Worm (Caenorhabditis elegans) whole organism, L1 larva: Measurements from ENCODE around the gene C46C2.7.
A peak's percentile ranks its signal among the peaks of the same experiment; 100 is the strongest.

Experiments
- C16A3.4 ChIP-seq: fragments of 150-350 bp; optimal IDR thresholded peaks from 2 replicates; lab custom pipeline; 2014; ENCODE audit warnings: missing biosample characterization, missing genetic modification characterization
- Y116A8C.19 ChIP-seq: sonication (generic microtip); optimal IDR thresholded peaks from 2 replicates; lab custom pipeline; 2016; ENCODE audit warnings: missing compliant biosample characterization, missing genetic modification characterization, borderline replicate concordance
- ceh-63 ChIP-seq: fragments of 200-800 bp; sonication (Bioruptor generic); optimal IDR thresholded peaks from 2 replicates; lab custom pipeline; 2018; ENCODE audit warnings: mild to moderate bottlenecking, missing genetic modification characterization, missing compliant biosample characterization
- ceh-8 ChIP-seq: fragments of 200-800 bp; sonication (Bioruptor generic); optimal IDR thresholded peaks from 2 replicates; lab custom pipeline; 2018; ENCODE audit warnings: mild to moderate bottlenecking, missing genetic modification characterization, moderate library complexity, missing compliant biosample characterization
- ceh-88 ChIP-seq: fragments of 200-800 bp; sonication (Bioruptor generic); IDR thresholded peaks from 2 replicates; pipeline ENCODE4 v1.3.6; 2022; ENCODE audit warnings: missing genetic modification characterization, missing compliant biosample characterization
- egl-27 ChIP-seq, 2 experiments: fragments of 150-350 bp in 1 of 2; sonication (generic microtip); optimal IDR thresholded peaks; 3 replicates each; lab custom pipeline; 2017 to 2018; ENCODE audit warnings: missing biosample characterization in 2 of 2, missing genetic modification characterization in 2 of 2, missing genetic modification reagents in 2 of 2
- elt-3 ChIP-seq, 6 experiments: fragments of 150-350 bp in 1 of 6; sonication (generic microtip); optimal IDR thresholded peaks; 2 replicates each; lab custom pipeline; 2017 to 2018; ENCODE audit warnings: missing biosample characterization in 6 of 6, missing genetic modification characterization in 6 of 6, inconsistent platforms in 1 of 6
- ets-5 ChIP-seq: fragments of 200-800 bp; sonication (Bioruptor generic); IDR thresholded peaks from 2 replicates; pipeline ENCODE4 v1.3.6; 2022; ENCODE audit warnings: missing genetic modification characterization, missing compliant biosample characterization
- fkh-10 ChIP-seq: sonication (generic microtip); optimal IDR thresholded peaks from 2 replicates; lab custom pipeline; 2017; ENCODE audit warnings: missing biosample characterization, missing genetic modification reagents, missing genetic modification characterization
- fkh-4 ChIP-seq: sonication (generic microtip); optimal IDR thresholded peaks from 2 replicates; lab custom pipeline; 2016; ENCODE audit warnings: missing compliant biosample characterization, missing genetic modification characterization, borderline replicate concordance
- grh-1 ChIP-seq: fragments of 200-800 bp; sonication (Bioruptor generic); IDR thresholded peaks from 2 replicates; pipeline ENCODE4 v1.3.6; 2022; ENCODE audit warnings: missing genetic modification reagents, missing genetic modification characterization, missing compliant biosample characterization
- hlh-17 ChIP-seq: fragments of 200-800 bp; sonication (Bioruptor generic); optimal IDR thresholded peaks from 2 replicates; lab custom pipeline; 2018; ENCODE audit warnings: missing genetic modification characterization, mild to moderate bottlenecking, missing compliant biosample characterization, moderate library complexity, borderline replicate concordance
- hlh-4 ChIP-seq: sonication (generic microtip); optimal IDR thresholded peaks from 2 replicates; lab custom pipeline; 2016; ENCODE audit warnings: mild to moderate bottlenecking, missing genetic modification characterization, missing compliant biosample characterization
- hpl-2 ChIP-seq: fragments of 150-350 bp; optimal IDR thresholded peaks from 2 replicates; lab custom pipeline; 2014; ENCODE audit warnings: missing biosample characterization, missing genetic modification reagents, missing genetic modification characterization
- irx-1 ChIP-seq: sonication (generic microtip); optimal IDR thresholded peaks from 2 replicates; lab custom pipeline; 2016; ENCODE audit warnings: missing genetic modification characterization, missing compliant biosample characterization
- jun-1 ChIP-seq: fragments of 150-350 bp; optimal IDR thresholded peaks from 2 replicates; lab custom pipeline; 2014; ENCODE audit warnings: missing biosample characterization, missing genetic modification reagents, missing genetic modification characterization
- lin-15B ChIP-seq: fragments of 150-350 bp; sonication (generic microtip); optimal IDR thresholded peaks from 3 replicates; lab custom pipeline; 2014; ENCODE audit warnings: missing biosample characterization, missing genetic modification characterization
- lin-39 ChIP-seq: fragments of 150-350 bp; optimal IDR thresholded peaks from 2 replicates; lab custom pipeline; 2014; ENCODE audit warnings: missing biosample characterization, missing genetic modification reagents, missing genetic modification characterization
- lir-3 ChIP-seq: sonication (generic microtip); optimal IDR thresholded peaks from 2 replicates; lab custom pipeline; 2016; ENCODE audit warnings: mild to moderate bottlenecking, missing genetic modification characterization, moderate library complexity, missing compliant biosample characterization; ENCODE audit not compliant: poor library complexity
- lsy-2 ChIP-seq, 2 experiments: fragments of 150-350 bp; optimal IDR thresholded peaks; 2 replicates each; lab custom pipeline; 2014; ENCODE audit warnings: missing biosample characterization in 2 of 2, missing genetic modification characterization in 2 of 2
- mab-9 ChIP-seq: fragments of 200-800 bp; sonication (Bioruptor generic); IDR thresholded peaks from 2 replicates; pipeline ENCODE4 v1.3.6; 2022; ENCODE audit warnings: missing genetic modification reagents, missing genetic modification characterization, missing compliant biosample characterization
- mef-2 ChIP-seq: fragments of 150-350 bp; optimal IDR thresholded peaks from 2 replicates; lab custom pipeline; 2014; ENCODE audit warnings: missing biosample characterization, missing genetic modification characterization
- nhr-11 ChIP-seq: fragments of 150-350 bp; optimal IDR thresholded peaks from 2 replicates; lab custom pipeline; 2014; ENCODE audit warnings: missing biosample characterization, missing genetic modification characterization
- nhr-19 ChIP-seq: fragments of 200-800 bp; sonication (Bioruptor generic); conservative IDR thresholded peaks from 2 replicates; pipeline ENCODE4 v1.3.6; 2022; ENCODE audit warnings: missing genetic modification characterization, missing compliant biosample characterization
- nhr-71 ChIP-seq: sonication (generic microtip); optimal IDR thresholded peaks from 2 replicates; lab custom pipeline; 2016; ENCODE audit warnings: mild to moderate bottlenecking, missing genetic modification characterization, moderate library complexity, missing compliant biosample characterization
- nhr-76 ChIP-seq: sonication (generic microtip); optimal IDR thresholded peaks from 2 replicates; lab custom pipeline; 2017; ENCODE audit warnings: missing biosample characterization, missing genetic modification characterization
- nhr-77 ChIP-seq: fragments of 150-350 bp; optimal IDR thresholded peaks from 2 replicates; lab custom pipeline; 2014; ENCODE audit warnings: missing biosample characterization, missing genetic modification characterization
- nhr-84 ChIP-seq: sonication (generic microtip); optimal IDR thresholded peaks from 2 replicates; lab custom pipeline; 2017; ENCODE audit warnings: missing biosample characterization, missing genetic modification characterization
- nhr-85 ChIP-seq: sonication (generic microtip); peaks from one replicate; lab custom pipeline; 2016; ENCODE audit warnings: missing genetic modification characterization, inconsistent platforms, missing compliant biosample characterization
- nhr-90 ChIP-seq: sonication (generic microtip); optimal IDR thresholded peaks from 2 replicates; lab custom pipeline; 2016; ENCODE audit warnings: mild to moderate bottlenecking, missing genetic modification characterization, missing compliant biosample characterization; ENCODE audit not compliant: poor library complexity
- rnt-1 ChIP-seq: sonication (generic microtip); optimal IDR thresholded peaks from 2 replicates; lab custom pipeline; 2016; ENCODE audit warnings: mild to moderate bottlenecking, missing genetic modification characterization, moderate library complexity, missing compliant biosample characterization
- skn-1 ChIP-seq: fragments of 150-350 bp; optimal IDR thresholded peaks from 2 replicates; lab custom pipeline; 2014; ENCODE audit warnings: missing biosample characterization, missing genetic modification characterization
- sptf-1 ChIP-seq: fragments of 150-350 bp; optimal IDR thresholded peaks from 2 replicates; lab custom pipeline; 2014; ENCODE audit warnings: missing biosample characterization, missing genetic modification characterization
- sup-37 ChIP-seq: fragments of 200-800 bp; sonication (Bioruptor generic); optimal IDR thresholded peaks from 2 replicates; lab custom pipeline; 2018; ENCODE audit warnings: mild to moderate bottlenecking, missing genetic modification characterization, missing compliant biosample characterization
- swsn-7 ChIP-seq: sonication (generic microtip); optimal IDR thresholded peaks from 2 replicates; lab custom pipeline; 2016; ENCODE audit warnings: missing genetic modification characterization, missing compliant biosample characterization
- tlp-1 ChIP-seq: fragments of 150-350 bp; optimal IDR thresholded peaks from 2 replicates; lab custom pipeline; 2014; ENCODE audit warnings: missing biosample characterization, missing genetic modification characterization
- unc-62 ChIP-seq: fragments of 150-350 bp; optimal IDR thresholded peaks from 2 replicates; lab custom pipeline; 2014; ENCODE audit warnings: missing biosample characterization, missing genetic modification reagents, missing genetic modification characterization
- unc-86 ChIP-seq: sonication (generic microtip); optimal IDR thresholded peaks from 2 replicates; lab custom pipeline; 2016; ENCODE audit warnings: missing genetic modification characterization, missing compliant biosample characterization
- zag-1 ChIP-seq: fragments of 150-350 bp; optimal IDR thresholded peaks from 2 replicates; lab custom pipeline; 2014; ENCODE audit warnings: missing biosample characterization, missing genetic modification characterization
- ztf-11 ChIP-seq, 2 experiments: sonication (generic microtip); optimal IDR thresholded peaks; 2 replicates each; lab custom pipeline; 2016 to 2017; ENCODE audit warnings: missing genetic modification characterization in 2 of 2, missing biosample characterization in 1 of 2, missing compliant biosample characterization in 1 of 2

The C46C2.7 gene

ce11 chrIV:9198136-9198535 is 3.5 kb downstream of the C46C2.7 start (continued):
- TF ChIP-seq nhr-77 (no peak), egl-27 (tag; optimal IDR thresholded peaks at IDR 0.05; lab: Kevin White, UChicago) (no peak), irx-1 (tag; lab: Kevin White, UChicago) (peak; percentile 34), nhr-90 (tag; lab: Kevin White, UChicago) (peak; percentile 90), lir-3 (tag; lab: Kevin White, UChicago) (peak; percentile 7), hpl-2 (GFP tag; lab: Kevin White, UChicago) (no peak), swsn-7 (tag; lab: Kevin White, UChicago) (peak; percentile 34), mab-9 (GFP tag; lab: Robert Waterston, UW) (no peak), hlh-4 (no peak), nhr-76 (tag; lab: Kevin White, UChicago) (no peak), ceh-63 (GFP tag; lab: Kevin White, UChicago) (no peak), lin-39 (tag; lab: Kevin White, UChicago) (no peak), lsy-2 (tag; optimal IDR thresholded peaks at IDR 0.05; lab: Kevin White, UChicago) (peak; percentile 21 to 65), grh-1 (GFP tag; lab: Robert Waterston, UW) (peak; percentile 49), nhr-85 (tag; lab: Kevin White, UChicago) (peak; percentile 97), hlh-17 (no peak), unc-62 (no peak), ztf-11 (tag; optimal IDR thresholded peaks at IDR 0.05; lab: Kevin White, UChicago) (no peak), nhr-11 (tag; lab: Kevin White, UChicago) (no peak), jun-1 (tag; lab: Kevin White, UChicago) (no peak), skn-1 (tag; lab: Kevin White, UChicago) (peak; percentile 24), unc-86 (no peak), elt-3 (tag; optimal IDR thresholded peaks at IDR 0.05; lab: Kevin White, UChicago) (peak in 4 of 6 experiments; percentile 79 to 96 (median 84)), Y116A8C.19 (no peak), mef-2 (tag; lab: Kevin White, UChicago) (no peak), tlp-1 (tag; lab: Kevin White, UChicago) (no peak), rnt-1 (tag; lab: Kevin White, UChicago) (no peak), ceh-88 (no peak), sup-37 (GFP tag; lab: Kevin White, UChicago) (no peak), C16A3.4 (tag; lab: Kevin White, UChicago) (peak; percentile 74), fkh-4 (tag; lab: Kevin White, UChicago) (no peak), nhr-84 (tag; lab: Kevin White, UChicago) (no peak), lin-15B (tag; lab: Kevin White, UChicago) (no peak), ets-5 (GFP tag; lab: Robert Waterston, UW) (no peak)

- TF ChIP-seq zag-1 (tag; lab: Kevin White, UChicago) (no peak), sptf-1 (tag; lab: Kevin White, UChicago) (no peak), ceh-8 (GFP tag; lab: Kevin White, UChicago) (no peak), nhr-71 (tag; lab: Kevin White, UChicago) (no peak), fkh-10 (no peak)
These were observed 4.7 kb downstream of the C46C2.7 start for ce11 chrIV:9199148-9199938.

ce11 chrIV:9199939-9200202 is 5.2 kb downstream of the C46C2.7 start, which contains the start of gene wnk-1:
Gene wnk-1 (plus strand): TSS chrIV:9200103.
- TF ChIP-seq nhr-85 (tag; lab: Kevin White, UChicago) (no peak), unc-62 (no peak), nhr-19 (no peak), ceh-63 (GFP tag; lab: Kevin White, UChicago) (no peak), sptf-1 (tag; lab: Kevin White, UChicago) (no peak)
